Fruit fly (Drosophila melanogaster) whole organism, embryonic: Measurements from ENCODE around the gene term.

Experiments used
- Asciz ChIP-seq: fragments of 200-800 bp; sonication (Bioruptor generic); optimal IDR thresholded peaks from 2 replicates; lab custom pipeline; 2017; ENCODE audit warnings: missing biosample characterization, mild to moderate bottlenecking, missing genetic modification characterization, missing genetic modification reagents
- CG13123 ChIP-seq: fragments of 200-800 bp; sonication (Bioruptor generic); optimal IDR thresholded peaks from 2 replicates; lab custom pipeline; 2016; ENCODE audit warnings: missing biosample characterization, missing genetic modification characterization
- CG43689 ChIP-seq: fragments of 200-800 bp; sonication (Bioruptor generic); IDR thresholded peaks from 2 replicates; pipeline ENCODE4 v1.3.6; 2022; ENCODE audit warnings: missing biosample characterization, missing genetic modification characterization
- CG7963 ChIP-seq: fragments of 200-800 bp; sonication (Bioruptor generic); IDR thresholded peaks from 3 replicates; pipeline ENCODE4 v1.3.6; 2022; ENCODE audit warnings: missing biosample characterization, missing genetic modification characterization; ENCODE audit not compliant: partially characterized antibody
- Jarid2 ChIP-seq: fragments of 200-800 bp; sonication (Bioruptor generic); optimal IDR thresholded peaks from 3 replicates; lab custom pipeline; 2017; ENCODE audit warnings: mild to moderate bottlenecking, missing biosample characterization, missing genetic modification reagents, missing genetic modification characterization
- Med ChIP-seq: fragments of 200-800 bp; sonication (Bioruptor generic); peaks from one replicate; lab custom pipeline; 2016; ENCODE audit warnings: missing biosample characterization, missing genetic modification characterization, mild to moderate bottlenecking, inconsistent platforms, moderate library complexity
- Ravus ChIP-seq: fragments of 200-800 bp; sonication (Bioruptor generic); IDR thresholded peaks from 2 replicates; pipeline ENCODE4 v1.3.6; 2022; ENCODE audit warnings: missing biosample characterization, missing genetic modification characterization
- chm ChIP-seq: fragments of 200-800 bp; sonication (Bioruptor generic); IDR thresholded peaks from 2 replicates; pipeline ENCODE4 v1.3.6; 2022; ENCODE audit warnings: missing biosample characterization, missing genetic modification characterization
- oc ChIP-seq: fragments of 200-800 bp; sonication (Bioruptor generic); optimal IDR thresholded peaks from 2 replicates; lab custom pipeline; 2018; ENCODE audit warnings: missing biosample characterization, mild to moderate bottlenecking, missing genetic modification characterization, moderate library complexity
- vvl ChIP-seq: fragments of 200-800 bp; sonication (Bioruptor generic); IDR thresholded peaks from 2 replicates; pipeline ENCODE4 v1.3.6; 2022; ENCODE audit warnings: missing biosample characterization, missing genetic modification characterization

DNA sequence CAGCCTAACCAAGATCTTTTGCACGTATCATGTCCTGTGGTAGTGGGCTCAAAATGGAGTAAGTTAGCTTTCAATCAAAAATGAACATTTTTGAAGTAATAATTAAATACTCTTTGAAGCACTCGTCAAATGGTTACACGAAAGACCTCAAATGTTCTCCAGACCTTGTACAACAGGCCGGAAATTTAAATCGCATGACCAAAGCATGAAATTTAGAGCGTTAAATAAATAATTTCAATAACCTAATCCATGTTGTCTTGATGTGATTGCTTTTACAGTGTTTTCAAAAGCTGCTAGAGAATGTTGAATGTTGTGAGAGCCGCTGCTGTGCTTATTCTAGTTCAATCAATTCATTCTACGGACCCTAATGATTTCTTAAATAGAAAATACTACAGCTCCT is 11.6 kb upstream of the term start, which contains the start of gene CG18233:
- TF ChIP-seq chm, result no peak
- TF ChIP-seq oc, result no peak
- no peak for TF ChIP-seq CG7963 (GFP tag; lab: Robert Waterston, UW)
- TF ChIP-seq Jarid2, result no peak
- TF ChIP-seq CG13123, result no peak
- TF ChIP-seq Asciz (GFP tag; lab: Kevin White, UChicago), result no peak
- TF ChIP-seq Med (GFP tag; lab: Kevin White, UChicago), result no peak
- TF ChIP-seq CG43689, result no peak
- no peak for TF ChIP-seq vvl (GFP tag; lab: Robert Waterston, UW)
- no peak for TF ChIP-seq Ravus (GFP tag; lab: Robert Waterston, UW)
